Worm (Caenorhabditis elegans) whole organism, early embryonic: ENCODE measurements around the gene hot-2.

Source experiments
- B0310.2 ChIP-seq: sonication (generic microtip); optimal IDR thresholded peaks from 2 replicates; lab custom pipeline; 2016; ENCODE audit warnings: mild to moderate bottlenecking, missing genetic modification characterization, missing compliant biosample characterization
- F13C5.2 ChIP-seq: sonication (generic microtip); optimal IDR thresholded peaks from 2 replicates; lab custom pipeline; 2017; ENCODE audit warnings: mild to moderate bottlenecking, missing genetic modification characterization, inconsistent platforms, missing compliant biosample characterization
- aly-1 ChIP-seq: sonication (generic microtip); optimal IDR thresholded peaks from 2 replicates; lab custom pipeline; 2016; ENCODE audit warnings: missing genetic modification characterization, missing compliant biosample characterization
- ama-1 ChIP-seq: fragments of 150-350 bp; optimal IDR thresholded peaks from 2 replicates; lab custom pipeline; 2014
- ceh-13 ChIP-seq: fragments of 200-800 bp; sonication (Bioruptor generic); optimal IDR thresholded peaks from 2 replicates; lab custom pipeline; 2018; ENCODE audit warnings: mild to moderate bottlenecking, missing genetic modification characterization, missing compliant biosample characterization
- ceh-36 ChIP-seq: sonication (generic microtip); optimal IDR thresholded peaks from 2 replicates; lab custom pipeline; 2016; ENCODE audit warnings: missing genetic modification characterization, inconsistent platforms, missing compliant biosample characterization
- ets-7 ChIP-seq: sonication (generic microtip); optimal IDR thresholded peaks from 2 replicates; lab custom pipeline; 2016; ENCODE audit warnings: missing genotype, missing genetic modification characterization, missing compliant biosample characterization
- flt-1 ChIP-seq: fragments of 200-800 bp; sonication (Bioruptor generic); IDR thresholded peaks from 2 replicates; pipeline ENCODE4 v1.3.6; 2022; ENCODE audit warnings: missing genetic modification characterization, missing compliant biosample characterization
- hmbx-1 ChIP-seq: sonication (generic microtip); optimal IDR thresholded peaks from 2 replicates; lab custom pipeline; 2016; ENCODE audit warnings: mild to moderate bottlenecking, missing genetic modification characterization, missing compliant biosample characterization
- hmg-4 ChIP-seq: fragments of 200-800 bp; sonication (Bioruptor generic); optimal IDR thresholded peaks from 2 replicates; lab custom pipeline; 2018; ENCODE audit warnings: mild to moderate bottlenecking, missing genetic modification characterization, missing compliant biosample characterization
- hnd-1 ChIP-seq: sonication (generic microtip); optimal IDR thresholded peaks from 2 replicates; lab custom pipeline; 2016; ENCODE audit warnings: missing genetic modification characterization, missing compliant biosample characterization
- pes-1 ChIP-seq: fragments of 200-800 bp; sonication (Bioruptor generic); IDR thresholded peaks from 2 replicates; pipeline ENCODE4 v1.3.6; 2022; ENCODE audit warnings: missing genetic modification reagents, missing genetic modification characterization, missing compliant biosample characterization
- scrt-1 ChIP-seq: fragments of 200-800 bp; sonication (Bioruptor generic); IDR thresholded peaks from 2 replicates; pipeline ENCODE4 v1.3.6; 2022; ENCODE audit warnings: missing genetic modification characterization, missing compliant biosample characterization
- sea-1 ChIP-seq: fragments of 200-800 bp; sonication (Bioruptor generic); conservative IDR thresholded peaks from 2 replicates; pipeline ENCODE4 v1.3.6; 2022; ENCODE audit warnings: missing genetic modification characterization, missing compliant biosample characterization
- tbx-11 ChIP-seq: fragments of 200-800 bp; sonication (Bioruptor generic); IDR thresholded peaks from 2 replicates; pipeline ENCODE4 v1.3.6; 2022; ENCODE audit warnings: missing genetic modification characterization, missing compliant biosample characterization
- tbx-37 ChIP-seq: fragments of 200-800 bp; sonication (Bioruptor generic); conservative IDR thresholded peaks from 2 replicates; pipeline ENCODE4 v1.3.6; 2022; ENCODE audit warnings: missing genetic modification reagents, missing genetic modification characterization, missing compliant biosample characterization
- tra-4 ChIP-seq: sonication (generic microtip); optimal IDR thresholded peaks from 2 replicates; lab custom pipeline; 2017; ENCODE audit warnings: missing genetic modification characterization, missing compliant biosample characterization

The hot-2 gene

DNA sequence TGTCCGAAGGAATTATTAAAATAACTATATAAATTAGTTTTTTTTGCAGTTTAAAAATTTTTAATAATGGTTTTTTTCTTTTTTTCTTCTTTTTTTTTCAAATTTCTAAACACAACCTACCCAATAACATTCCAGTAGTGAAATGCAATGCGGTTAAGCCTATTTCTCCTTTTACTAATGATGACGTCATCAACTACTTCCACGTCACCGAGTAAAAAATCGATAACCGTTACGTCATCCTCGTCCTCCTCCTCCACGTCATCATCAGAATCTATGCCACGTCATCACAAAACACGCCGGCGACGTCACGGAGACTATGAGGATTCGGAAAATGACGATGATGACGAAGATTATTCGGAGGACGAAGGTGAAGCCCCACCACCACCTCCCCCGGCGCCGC is at the start of gene hot-2:
Gene hot-2, plus strand, starts transcription at position 134 of the 400 bp plus-strand sequence.
- TF ChIP-seq pes-1 (GFP tag; lab: Robert Waterston, UW) (no peak), aly-1 (tag; lab: Kevin White, UChicago) (no peak), ceh-13 (GFP tag; lab: Kevin White, UChicago) (no peak), B0310.2 (tag; lab: Kevin White, UChicago) (no peak), hmg-4 (GFP tag; lab: Kevin White, UChicago) (no peak), sea-1 (GFP tag; lab: Robert Waterston, UW) (no peak), ceh-36 (no peak), ama-1 (lab: Kevin White, UChicago) (no peak), scrt-1 (no peak), ets-7 (tag; lab: Kevin White, UChicago) (no peak), F13C5.2 (no peak), hnd-1 (tag; lab: Kevin White, UChicago) (no peak), tra-4 (tag; lab: Kevin White, UChicago) (no peak), tbx-11 (GFP tag; lab: Robert Waterston, UW) (no peak), tbx-37 (GFP tag; lab: Robert Waterston, UW) (no peak), hmbx-1 (tag; lab: Kevin White, UChicago) (no peak), flt-1 (GFP tag; lab: Robert Waterston, UW) (no peak)

DNA sequence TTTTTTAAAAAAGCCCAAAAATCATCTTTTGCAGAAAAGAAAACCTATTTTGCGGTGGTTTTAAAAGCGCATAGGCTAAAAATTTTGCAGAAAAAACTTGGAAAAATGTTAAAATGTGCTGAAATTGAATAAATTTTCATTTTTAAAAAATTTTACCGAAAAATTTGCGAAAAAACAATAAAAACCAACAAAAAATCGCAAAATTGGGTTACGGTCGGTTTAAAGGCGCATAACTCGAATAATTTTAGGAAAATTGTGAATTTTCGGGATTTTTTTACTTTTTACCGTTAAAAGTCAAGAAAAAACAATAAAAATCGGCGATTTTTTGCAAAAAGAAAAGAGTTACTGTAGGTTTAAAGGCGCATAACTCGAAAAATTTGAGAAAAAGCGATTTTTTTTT is 49.3 kb upstream of the hot-2 start:
- TF ChIP-seq hmg-4 (GFP tag; lab: Kevin White, UChicago) (no peak), flt-1 (GFP tag; lab: Robert Waterston, UW) (no peak), sea-1 (GFP tag; lab: Robert Waterston, UW) (no peak), hmbx-1 (tag; lab: Kevin White, UChicago) (no peak), ceh-13 (GFP tag; lab: Kevin White, UChicago) (no peak), tbx-11 (GFP tag; lab: Robert Waterston, UW) (no peak), aly-1 (tag; lab: Kevin White, UChicago) (no peak), B0310.2 (tag; lab: Kevin White, UChicago) (no peak), F13C5.2 (no peak), ama-1 (lab: Kevin White, UChicago) (no peak), hnd-1 (tag; lab: Kevin White, UChicago) (no peak), ceh-36 (no peak), pes-1 (GFP tag; lab: Robert Waterston, UW) (no peak)

DNA sequence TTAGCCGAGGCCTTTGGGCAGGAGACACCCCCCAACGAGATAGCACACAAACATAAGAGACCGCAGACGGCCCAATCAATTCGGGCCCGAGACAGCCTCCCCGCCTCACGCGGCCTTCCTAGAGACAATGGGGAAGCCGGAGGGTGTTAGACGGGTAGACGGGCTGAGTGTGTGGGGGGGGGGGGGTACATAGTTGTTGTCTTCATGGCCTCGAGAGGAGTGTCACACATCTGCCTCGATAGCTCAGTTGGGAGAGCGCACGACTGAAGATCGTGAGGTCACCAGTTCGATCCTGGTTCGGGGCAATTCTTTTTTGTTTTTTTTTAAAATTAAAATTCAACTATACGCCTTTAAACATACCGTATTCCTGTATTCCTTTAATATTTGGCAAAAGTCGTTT is 48.7 kb upstream of the hot-2 start:
- TF ChIP-seq B0310.2 (tag; lab: Kevin White, UChicago), result peak; percentile 85
- TF ChIP-seq hnd-1 (tag; lab: Kevin White, UChicago), result peak; percentile 57
- peak; percentile 92 for TF ChIP-seq pes-1 (GFP tag; lab: Robert Waterston, UW)
- peak; percentile 72 for TF ChIP-seq ceh-13 (GFP tag; lab: Kevin White, UChicago)
- peak; percentile 85 for TF ChIP-seq hmg-4 (GFP tag; lab: Kevin White, UChicago)
- TF ChIP-seq sea-1 (GFP tag; lab: Robert Waterston, UW), result peak; percentile 92
- TF ChIP-seq tbx-37 (GFP tag; lab: Robert Waterston, UW), result peak; percentile 90
- TF ChIP-seq scrt-1, result peak; percentile 89
- TF ChIP-seq ets-7 (tag; lab: Kevin White, UChicago), result no peak
- TF ChIP-seq ama-1 (lab: Kevin White, UChicago), result no peak
- TF ChIP-seq F13C5.2, result peak; percentile 79
- TF ChIP-seq hmbx-1 (tag; lab: Kevin White, UChicago), result peak; percentile 57
- peak; percentile 84 for TF ChIP-seq tbx-11 (GFP tag; lab: Robert Waterston, UW)
- peak; percentile 36 for TF ChIP-seq aly-1 (tag; lab: Kevin White, UChicago)
- TF ChIP-seq tra-4 (tag; lab: Kevin White, UChicago), result peak; percentile 47
- TF ChIP-seq ceh-36, result peak; percentile 81
- peak; percentile 92 for TF ChIP-seq flt-1 (GFP tag; lab: Robert Waterston, UW)

DNA sequence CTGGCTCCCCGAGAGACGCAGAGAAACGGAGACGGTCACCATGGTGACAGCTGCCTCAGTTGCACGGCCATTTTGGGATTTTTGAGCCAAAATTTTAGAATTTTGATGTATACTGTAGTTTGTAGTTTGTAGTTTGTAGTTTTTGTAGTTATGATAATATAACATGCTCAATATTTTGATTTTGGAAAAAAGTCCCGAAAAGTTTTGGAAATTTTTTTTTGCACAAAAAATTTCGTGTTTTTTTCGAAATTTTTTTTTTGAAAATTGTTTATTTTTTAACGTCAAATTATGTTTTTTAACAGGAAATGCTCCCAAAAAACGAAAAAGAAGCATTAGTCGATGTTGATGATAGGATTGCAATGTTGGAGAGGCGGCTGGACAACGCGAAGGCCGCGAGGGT is 47.3 kb upstream of the hot-2 start, which contains the start of gene dyf-17:
Gene dyf-17, plus strand, starts transcription at position 301 of the 400 bp plus-strand sequence.
- TF ChIP-seq hmg-4 (GFP tag; lab: Kevin White, UChicago) (no peak), tbx-11 (GFP tag; lab: Robert Waterston, UW) (no peak), B0310.2 (tag; lab: Kevin White, UChicago) (no peak), ceh-36 (no peak), hmbx-1 (tag; lab: Kevin White, UChicago) (no peak)

DNA sequence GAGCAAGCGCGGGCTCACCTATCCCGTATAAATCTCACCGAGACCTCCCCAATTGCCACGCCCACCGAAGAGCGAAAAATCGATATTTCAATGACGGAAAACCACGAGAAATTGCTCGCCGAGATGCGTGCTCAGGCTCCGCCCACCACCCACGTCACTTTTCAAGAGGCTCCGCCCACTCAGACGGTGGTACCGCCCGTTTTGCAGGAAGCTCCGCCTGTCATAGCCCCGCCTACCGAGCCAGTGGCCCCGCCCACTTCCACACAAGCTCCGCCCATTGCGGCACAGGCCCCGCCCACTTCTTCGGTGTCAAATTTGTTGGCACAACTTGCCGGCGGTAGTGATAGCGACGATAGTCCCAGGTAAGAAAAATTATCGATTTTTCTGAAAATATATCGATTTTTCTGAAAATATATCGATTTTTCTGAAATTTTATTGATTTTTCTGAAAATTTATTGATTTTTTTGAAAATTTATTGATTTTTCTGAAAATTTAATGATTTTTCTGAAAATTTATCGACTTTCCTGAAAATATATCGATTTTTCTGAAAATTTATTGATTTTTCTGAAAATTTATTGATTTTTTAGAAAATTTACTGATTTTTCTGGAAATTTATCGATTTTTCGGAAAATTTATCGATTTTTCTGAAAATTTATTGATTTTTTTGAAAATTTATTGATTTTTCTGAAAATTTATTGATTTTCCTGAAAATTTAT is 44.9 kb upstream of the hot-2 start:
- TF ChIP-seq sea-1 (GFP tag; lab: Robert Waterston, UW) (no peak), tbx-11 (GFP tag; lab: Robert Waterston, UW) (no peak), B0310.2 (tag; lab: Kevin White, UChicago) (no peak), ceh-13 (GFP tag; lab: Kevin White, UChicago) (no peak), ets-7 (tag; lab: Kevin White, UChicago) (no peak), ceh-36 (no peak), hnd-1 (tag; lab: Kevin White, UChicago) (no peak), hmbx-1 (tag; lab: Kevin White, UChicago) (no peak), tbx-37 (GFP tag; lab: Robert Waterston, UW) (no peak)

DNA sequence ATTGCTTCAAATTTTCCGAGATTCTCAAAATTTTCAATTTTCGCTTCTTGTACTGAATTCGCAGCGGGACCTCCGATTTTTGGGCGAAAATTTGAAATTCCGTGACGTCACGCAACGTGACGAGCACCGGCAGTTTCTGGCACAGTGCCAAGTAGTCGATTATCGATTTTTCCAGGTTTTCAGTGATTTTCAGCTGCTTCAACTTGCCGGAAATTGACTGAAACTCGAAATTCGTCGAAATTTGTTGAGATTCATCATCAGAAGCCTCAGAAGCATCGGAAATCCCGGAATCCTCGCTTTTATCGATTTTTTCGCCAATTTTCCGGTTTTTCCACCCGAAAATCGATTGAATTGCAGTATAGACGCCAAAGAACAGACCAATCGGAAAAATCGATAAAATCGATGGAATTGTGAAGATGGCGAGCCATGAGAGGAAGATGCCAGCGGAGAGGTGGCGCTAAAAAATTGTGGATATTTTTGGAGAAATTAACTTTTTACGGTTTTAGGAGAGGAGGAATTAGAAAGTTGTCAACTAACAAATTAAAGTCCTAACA is 42.6 kb upstream of the hot-2 start:
- no peak for TF ChIP-seq hnd-1 (tag; lab: Kevin White, UChicago)
- TF ChIP-seq flt-1 (GFP tag; lab: Robert Waterston, UW), result no peak
- TF ChIP-seq hmg-4 (GFP tag; lab: Kevin White, UChicago), result no peak
- no peak for TF ChIP-seq ceh-13 (GFP tag; lab: Kevin White, UChicago)

DNA sequence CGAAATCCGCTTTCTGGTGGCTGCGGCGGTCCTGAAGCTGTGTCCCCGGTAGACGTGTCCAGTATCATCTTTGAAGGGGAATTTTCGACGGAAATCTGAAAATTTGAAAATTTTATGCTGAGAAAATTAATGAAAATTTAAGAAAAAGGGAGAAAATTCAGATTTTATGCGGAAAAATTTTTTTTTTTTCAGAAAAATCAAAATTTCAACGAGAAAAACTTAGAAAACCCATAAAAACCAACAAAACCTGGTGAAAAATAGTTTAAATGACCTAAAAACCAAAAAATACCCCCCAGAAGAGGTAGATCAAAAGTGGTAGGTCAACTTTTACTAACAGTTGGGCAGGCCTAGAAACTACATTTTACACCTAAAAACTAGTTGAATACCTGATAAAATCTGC is 41.1 kb upstream of the hot-2 start, which contains the start of gene Y39B6A.10:
Gene Y39B6A.10, minus strand, starts transcription at position 101 of the 400 bp plus-strand sequence.
- TF ChIP-seq sea-1 (GFP tag; lab: Robert Waterston, UW) (no peak), ama-1 (lab: Kevin White, UChicago) (no peak), F13C5.2 (no peak), tbx-37 (GFP tag; lab: Robert Waterston, UW) (no peak), tbx-11 (GFP tag; lab: Robert Waterston, UW) (no peak), hmbx-1 (tag; lab: Kevin White, UChicago) (no peak), pes-1 (GFP tag; lab: Robert Waterston, UW) (no peak), ceh-13 (GFP tag; lab: Kevin White, UChicago) (no peak), aly-1 (tag; lab: Kevin White, UChicago) (no peak), scrt-1 (no peak), tra-4 (tag; lab: Kevin White, UChicago) (no peak), hnd-1 (tag; lab: Kevin White, UChicago) (no peak), hmg-4 (GFP tag; lab: Kevin White, UChicago) (no peak), ceh-36 (no peak), B0310.2 (tag; lab: Kevin White, UChicago) (no peak), flt-1 (GFP tag; lab: Robert Waterston, UW) (no peak), ets-7 (tag; lab: Kevin White, UChicago) (no peak)
